Worm (Caenorhabditis elegans) whole organism, L3 larva: ENCODE results near the gene tmem-138.
A peak's percentile ranks its signal among the peaks of the same experiment; 100 is the strongest.

Experiments used
- R02D3.7 ChIP-seq: fragments of 150-350 bp; optimal IDR thresholded peaks from 2 replicates; lab custom pipeline; 2014; ENCODE audit warnings: missing biosample characterization, missing genetic modification characterization
- ZK546.5 ChIP-seq: sonication (generic microtip); optimal IDR thresholded peaks from 2 replicates; lab custom pipeline; 2017; ENCODE audit warnings: missing biosample characterization, missing genetic modification characterization
- aly-2 ChIP-seq: fragments of 150-350 bp; optimal IDR thresholded peaks from 2 replicates; lab custom pipeline; 2014; ENCODE audit warnings: missing biosample characterization, missing genetic modification characterization
- ama-1 ChIP-seq: fragments of 150-350 bp; optimal IDR thresholded peaks from 2 replicates; lab custom pipeline; 2018
- ceh-16 ChIP-seq: sonication (generic microtip); optimal IDR thresholded peaks from 2 replicates; lab custom pipeline; 2017; ENCODE audit warnings: missing biosample characterization, missing genetic modification characterization
- ceh-28 ChIP-seq: fragments of 150-350 bp; optimal IDR thresholded peaks from 2 replicates; lab custom pipeline; 2014; ENCODE audit warnings: missing biosample characterization, missing genetic modification reagents, missing genetic modification characterization
- ceh-82 ChIP-seq: fragments of 150-350 bp; optimal IDR thresholded peaks from 2 replicates; lab custom pipeline; 2014; ENCODE audit warnings: missing biosample characterization, missing genetic modification characterization
- ceh-9 ChIP-seq: sonication (generic microtip); optimal IDR thresholded peaks from 2 replicates; lab custom pipeline; 2018; ENCODE audit warnings: missing biosample characterization, missing genetic modification characterization
- daf-12 ChIP-seq: fragments of 150-350 bp; optimal IDR thresholded peaks from 2 replicates; lab custom pipeline; 2014; ENCODE audit warnings: missing biosample characterization, missing genetic modification reagents, missing genetic modification characterization
- egl-27 ChIP-seq: sonication (generic microtip); optimal IDR thresholded peaks from 4 replicates; lab custom pipeline; 2017; ENCODE audit warnings: missing biosample characterization, missing genetic modification reagents, missing genetic modification characterization
- egl-5 ChIP-seq: fragments of 150-350 bp; optimal IDR thresholded peaks from 2 replicates; lab custom pipeline; 2017; ENCODE audit warnings: missing biosample characterization, missing genetic modification reagents, missing genetic modification characterization, inconsistent platforms
- elt-1 ChIP-seq: fragments of 150-350 bp; optimal IDR thresholded peaks from 2 replicates; lab custom pipeline; 2014; ENCODE audit warnings: missing biosample characterization, missing genetic modification characterization
- elt-2 ChIP-seq: sonication (generic microtip); optimal IDR thresholded peaks from 2 replicates; lab custom pipeline; 2016; ENCODE audit warnings: missing genetic modification reagents, mild to moderate bottlenecking, missing genetic modification characterization, missing compliant biosample characterization
- elt-3 ChIP-seq, 3 experiments: fragments of 150-350 bp in 1 of 3; sonication (generic microtip) in 2 of 3; optimal IDR thresholded peaks; 2 replicates in 2 of 3; 4 replicates in 1 of 3; lab custom pipeline; 2014 to 2017; ENCODE audit warnings: missing biosample characterization in 3 of 3, missing genetic modification characterization in 3 of 3
- eor-1 ChIP-seq, 2 experiments: fragments of 150-350 bp; optimal IDR thresholded peaks; 2 replicates each; lab custom pipeline; 2014 to 2018; ENCODE audit warnings: missing biosample characterization in 2 of 2, missing genetic modification characterization in 2 of 2
- fkh-10 ChIP-seq: sonication (generic microtip); optimal IDR thresholded peaks from 2 replicates; lab custom pipeline; 2017; ENCODE audit warnings: missing biosample characterization, missing genetic modification reagents, missing genetic modification characterization
- fkh-2 ChIP-seq: fragments of 150-350 bp; optimal IDR thresholded peaks from 2 replicates; lab custom pipeline; 2014; ENCODE audit warnings: missing biosample characterization, missing genetic modification reagents, missing genetic modification characterization
- fos-1 ChIP-seq: fragments of 150-350 bp; optimal IDR thresholded peaks from 2 replicates; lab custom pipeline; 2014; ENCODE audit warnings: missing biosample characterization, missing genetic modification characterization
- hmg-11 ChIP-seq: sonication (generic microtip); optimal IDR thresholded peaks from 2 replicates; lab custom pipeline; 2016; ENCODE audit warnings: missing genetic modification characterization, missing compliant biosample characterization
- jun-1 ChIP-seq: fragments of 150-350 bp; optimal IDR thresholded peaks from 2 replicates; lab custom pipeline; 2014; ENCODE audit warnings: missing biosample characterization, missing genetic modification reagents, missing genetic modification characterization
- lin-15B ChIP-seq: fragments of 150-350 bp; optimal IDR thresholded peaks from 2 replicates; lab custom pipeline; 2014; ENCODE audit warnings: missing biosample characterization, missing genetic modification characterization
- lin-39 ChIP-seq: fragments of 150-350 bp; optimal IDR thresholded peaks from 2 replicates; lab custom pipeline; 2018; ENCODE audit warnings: missing biosample characterization, missing genetic modification reagents, missing genetic modification characterization
- lsy-12 ChIP-seq: sonication (generic microtip); optimal IDR thresholded peaks from 2 replicates; lab custom pipeline; 2016; ENCODE audit warnings: mild to moderate bottlenecking, missing genetic modification characterization, missing compliant biosample characterization
- mdl-1 ChIP-seq: fragments of 150-350 bp; optimal IDR thresholded peaks from 2 replicates; lab custom pipeline; 2014; ENCODE audit warnings: missing biosample characterization, missing genetic modification characterization
- mml-1 ChIP-seq: fragments of 150-350 bp; sonication (generic microtip); optimal IDR thresholded peaks from 3 replicates; lab custom pipeline; 2014; ENCODE audit warnings: missing biosample characterization, missing genetic modification characterization
- nfya-1 ChIP-seq: sonication (generic microtip); optimal IDR thresholded peaks from 2 replicates; lab custom pipeline; 2017; ENCODE audit warnings: missing genetic modification characterization, mild to moderate bottlenecking, missing compliant biosample characterization, antibody characterized with exemption, moderate library complexity; ENCODE audit not compliant: insufficient read depth
- nhr-11 ChIP-seq: fragments of 150-350 bp; optimal IDR thresholded peaks from 2 replicates; lab custom pipeline; 2014; ENCODE audit warnings: missing biosample characterization, missing genetic modification characterization
- nhr-12 ChIP-seq: fragments of 150-350 bp; optimal IDR thresholded peaks from 2 replicates; lab custom pipeline; 2014; ENCODE audit warnings: missing biosample characterization, missing genetic modification characterization
- nhr-23 ChIP-seq: fragments of 150-350 bp; optimal IDR thresholded peaks from 2 replicates; lab custom pipeline; 2014; ENCODE audit warnings: missing biosample characterization, missing genetic modification reagents, missing genetic modification characterization
- nhr-237 ChIP-seq: fragments of 150-350 bp; optimal IDR thresholded peaks from 2 replicates; lab custom pipeline; 2014; ENCODE audit warnings: missing biosample characterization, missing genetic modification characterization
- nhr-25 ChIP-seq: sonication (generic microtip); optimal IDR thresholded peaks from 2 replicates; lab custom pipeline; 2017; ENCODE audit warnings: missing biosample characterization, missing genetic modification characterization
- nhr-28 ChIP-seq: fragments of 150-350 bp; optimal IDR thresholded peaks from 2 replicates; lab custom pipeline; 2014; ENCODE audit warnings: missing biosample characterization, missing genetic modification characterization
- nhr-43 ChIP-seq: sonication (generic microtip); optimal IDR thresholded peaks from 2 replicates; lab custom pipeline; 2016; ENCODE audit warnings: mild to moderate bottlenecking, missing genetic modification characterization, missing compliant biosample characterization; ENCODE audit not compliant: poor library complexity, severe bottlenecking
- nhr-67 ChIP-seq: fragments of 150-350 bp; optimal IDR thresholded peaks from 2 replicates; lab custom pipeline; 2014; ENCODE audit warnings: missing biosample characterization, missing genetic modification characterization
- nhr-76 ChIP-seq: fragments of 150-350 bp; sonication (generic microtip); optimal IDR thresholded peaks from 5 replicates; lab custom pipeline; 2014; ENCODE audit warnings: missing biosample characterization, missing genetic modification characterization
- nhr-77 ChIP-seq: fragments of 150-350 bp; optimal IDR thresholded peaks from 2 replicates; lab custom pipeline; 2014; ENCODE audit warnings: missing biosample characterization, missing genetic modification characterization
- pha-4 ChIP-seq: fragments of 150-350 bp; optimal IDR thresholded peaks from 2 replicates; lab custom pipeline; 2014; ENCODE audit warnings: missing biosample characterization, missing genetic modification reagents, missing genetic modification characterization
- pqm-1 ChIP-seq: fragments of 150-350 bp; optimal IDR thresholded peaks from 2 replicates; lab custom pipeline; 2017; ENCODE audit warnings: missing biosample characterization, missing genetic modification characterization, inconsistent platforms
- sea-2 ChIP-seq: fragments of 150-350 bp; sonication (generic microtip); optimal IDR thresholded peaks from 4 replicates; lab custom pipeline; 2014; ENCODE audit warnings: missing biosample characterization, missing genetic modification reagents, missing genetic modification characterization
- skn-1 ChIP-seq: fragments of 150-350 bp; optimal IDR thresholded peaks from 2 replicates; lab custom pipeline; 2014; ENCODE audit warnings: missing biosample characterization, missing genetic modification characterization
- snpc-4 ChIP-seq: fragments of 150-350 bp; optimal IDR thresholded peaks from 2 replicates; lab custom pipeline; 2014; ENCODE audit warnings: missing biosample characterization, missing genetic modification characterization
- tbx-2 ChIP-seq: sonication (generic microtip); optimal IDR thresholded peaks from 2 replicates; lab custom pipeline; 2016; ENCODE audit warnings: mild to moderate bottlenecking, missing genetic modification characterization, missing compliant biosample characterization
- unc-39 ChIP-seq: sonication (generic microtip); optimal IDR thresholded peaks from 4 replicates; lab custom pipeline; 2017; ENCODE audit warnings: missing biosample characterization, missing genetic modification characterization
- unc-62 ChIP-seq: fragments of 150-350 bp; sonication (generic microtip); optimal IDR thresholded peaks from 4 replicates; lab custom pipeline; 2014; ENCODE audit warnings: missing biosample characterization, missing genetic modification reagents, missing genetic modification characterization
- zag-1 ChIP-seq: fragments of 150-350 bp; optimal IDR thresholded peaks from 2 replicates; lab custom pipeline; 2014; ENCODE audit warnings: missing biosample characterization, missing genetic modification characterization
- ztf-11 ChIP-seq: fragments of 150-350 bp; optimal IDR thresholded peaks from 2 replicates; lab custom pipeline; 2014; ENCODE audit warnings: missing biosample characterization, missing genetic modification characterization
- ztf-4 ChIP-seq: fragments of 150-350 bp; optimal IDR thresholded peaks from 2 replicates; lab custom pipeline; 2014; ENCODE audit warnings: missing biosample characterization, missing genetic modification characterization

The tmem-138 gene

DNA sequence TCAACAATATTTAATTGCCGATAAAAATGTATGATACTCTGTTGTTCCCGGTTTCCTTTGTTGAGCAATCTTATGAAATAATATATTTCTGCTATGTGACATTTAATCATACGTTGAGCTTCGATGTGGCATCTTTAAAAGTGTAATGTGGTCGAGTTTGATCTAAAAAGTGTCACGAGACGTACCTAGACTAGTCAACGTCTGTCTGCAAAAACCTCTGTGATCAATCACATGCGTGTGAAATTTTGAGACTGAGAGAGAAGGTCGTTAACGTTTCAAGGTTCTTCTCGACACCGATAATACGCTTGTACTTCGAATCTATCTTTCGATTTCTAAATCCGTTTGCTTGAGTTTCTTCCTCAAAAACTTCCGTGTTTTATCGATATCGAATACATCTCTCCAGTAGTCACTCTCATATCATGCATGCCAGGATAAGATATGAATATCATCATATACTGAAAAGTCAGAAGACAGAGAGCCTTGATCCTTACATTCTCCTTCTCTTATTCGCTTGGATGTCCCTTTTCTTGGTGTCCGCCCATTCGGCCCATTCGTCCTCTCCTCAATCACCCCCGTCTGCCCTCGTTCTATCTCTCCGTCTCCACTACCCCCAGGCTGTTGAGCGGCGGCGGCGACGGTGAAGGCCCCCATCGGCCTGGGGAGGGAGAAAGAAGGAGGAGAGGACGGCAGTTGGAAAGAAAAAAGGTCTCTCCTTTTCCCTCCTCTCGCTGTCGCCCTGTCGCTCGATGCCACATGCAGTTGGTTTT is 28.7 kb upstream of the tmem-138 start:
- TF ChIP-seq nhr-25 (tag; lab: Kevin White, UChicago) (peak; percentile 94), elt-3 (tag; optimal IDR thresholded peaks at IDR 0.05; lab: Kevin White, UChicago) (peak in 1 of 3 experiments; percentile 52), nhr-28 (no peak), mml-1 (tag; lab: Kevin White, UChicago) (no peak), sea-2 (no peak), nhr-11 (tag; lab: Kevin White, UChicago) (no peak), daf-12 (no peak), zag-1 (tag; lab: Kevin White, UChicago) (no peak), ztf-11 (tag; lab: Kevin White, UChicago) (no peak), nhr-12 (tag; lab: Kevin White, UChicago) (no peak), ceh-16 (tag; lab: Kevin White, UChicago) (no peak), ceh-82 (tag; lab: Kevin White, UChicago) (no peak), ama-1 (lab: Kevin White, UChicago) (peak; percentile 40), ztf-4 (peak; percentile 50), jun-1 (tag; lab: Kevin White, UChicago) (no peak), fos-1 (tag; lab: Kevin White, UChicago) (no peak), nhr-76 (no peak), nhr-67 (tag; lab: Kevin White, UChicago) (no peak), elt-1 (tag; lab: Kevin White, UChicago) (peak; percentile 55), ZK546.5 (tag; lab: Kevin White, UChicago) (no peak), lin-15B (no peak), nhr-23 (tag; lab: Kevin White, UChicago) (peak; percentile 49), egl-5 (tag; lab: Kevin White, UChicago) (no peak), snpc-4 (tag; lab: Kevin White, UChicago) (no peak), eor-1 (tag; optimal IDR thresholded peaks at IDR 0.05; lab: Kevin White, UChicago) (no peak), tbx-2 (tag; lab: Kevin White, UChicago) (peak; percentile 0), ceh-28 (tag; lab: Kevin White, UChicago) (peak; percentile 44), nhr-43 (peak; percentile 58), skn-1 (tag; lab: Kevin White, UChicago) (peak; percentile 27), pqm-1 (no peak), mdl-1 (tag; lab: Kevin White, UChicago) (no peak), R02D3.7 (no peak), lin-39 (peak; percentile 79), nhr-237 (tag; lab: Kevin White, UChicago) (no peak), elt-2 (peak; percentile 35), nhr-77 (tag; lab: Kevin White, UChicago) (no peak), pha-4 (tag; lab: Kevin White, UChicago) (peak; percentile 69), fkh-2 (tag; lab: Kevin White, UChicago) (no peak), fkh-10 (no peak), aly-2 (tag; lab: Kevin White, UChicago) (no peak), ceh-9 (no peak), egl-27 (tag; lab: Kevin White, UChicago) (no peak), nfya-1 (peak; percentile 85), lsy-12 (no peak), unc-62 (GFP tag; lab: Kevin White, UChicago) (peak; percentile 42), hmg-11 (tag; lab: Kevin White, UChicago) (peak; percentile 71), unc-39 (no peak)
